Worm (Caenorhabditis elegans) whole organism, early embryonic: ENCODE results near the gene fis-2.

Source experiments
- B0310.2 ChIP-seq: sonication (generic microtip); optimal IDR thresholded peaks from 2 replicates; lab custom pipeline; 2016; ENCODE audit warnings: mild to moderate bottlenecking, missing genetic modification characterization, missing compliant biosample characterization
- F13C5.2 ChIP-seq: sonication (generic microtip); optimal IDR thresholded peaks from 2 replicates; lab custom pipeline; 2017; ENCODE audit warnings: mild to moderate bottlenecking, missing genetic modification characterization, inconsistent platforms, missing compliant biosample characterization
- ama-1 ChIP-seq: fragments of 150-350 bp; optimal IDR thresholded peaks from 2 replicates; lab custom pipeline; 2014
- ceh-36 ChIP-seq: sonication (generic microtip); optimal IDR thresholded peaks from 2 replicates; lab custom pipeline; 2016; ENCODE audit warnings: missing genetic modification characterization, inconsistent platforms, missing compliant biosample characterization
- ets-7 ChIP-seq: sonication (generic microtip); optimal IDR thresholded peaks from 2 replicates; lab custom pipeline; 2016; ENCODE audit warnings: missing genotype, missing genetic modification characterization, missing compliant biosample characterization
- hmbx-1 ChIP-seq: sonication (generic microtip); optimal IDR thresholded peaks from 2 replicates; lab custom pipeline; 2016; ENCODE audit warnings: mild to moderate bottlenecking, missing genetic modification characterization, missing compliant biosample characterization
- hnd-1 ChIP-seq: sonication (generic microtip); optimal IDR thresholded peaks from 2 replicates; lab custom pipeline; 2016; ENCODE audit warnings: missing genetic modification characterization, missing compliant biosample characterization
- sea-1 ChIP-seq: fragments of 200-800 bp; sonication (Bioruptor generic); conservative IDR thresholded peaks from 2 replicates; pipeline ENCODE4 v1.3.6; 2022; ENCODE audit warnings: missing genetic modification characterization, missing compliant biosample characterization
- tbx-11 ChIP-seq: fragments of 200-800 bp; sonication (Bioruptor generic); IDR thresholded peaks from 2 replicates; pipeline ENCODE4 v1.3.6; 2022; ENCODE audit warnings: missing genetic modification characterization, missing compliant biosample characterization
- tra-4 ChIP-seq: sonication (generic microtip); optimal IDR thresholded peaks from 2 replicates; lab custom pipeline; 2017; ENCODE audit warnings: missing genetic modification characterization, missing compliant biosample characterization

- TF ChIP-seq ama-1 (lab: Kevin White, UChicago) (no peak), hnd-1 (tag; lab: Kevin White, UChicago) (no peak), F13C5.2 (tag; lab: Kevin White, UChicago) (no peak), tra-4 (tag; lab: Kevin White, UChicago) (no peak), ets-7 (no peak), sea-1 (GFP tag; lab: Robert Waterston, UW) (no peak), tbx-11 (GFP tag; lab: Robert Waterston, UW) (no peak), B0310.2 (no peak), hmbx-1 (no peak), ceh-36 (tag; lab: Kevin White, UChicago) (no peak)
Observed at ce11 chrX:8270971-8271553, 14.0 kb downstream of the fis-2 start, which contains the start of gene cutl-29.
